Fruit fly (Drosophila melanogaster) whole organism, embryonic: ENCODE data around the gene brn.

ENCODE experiments used
- Asciz ChIP-seq: fragments of 200-800 bp; sonication (Bioruptor generic); optimal IDR thresholded peaks from 2 replicates; lab custom pipeline; 2017; ENCODE audit warnings: missing biosample characterization, mild to moderate bottlenecking, missing genetic modification characterization, missing genetic modification reagents
- Atf3 ChIP-seq: fragments of 200-800 bp; sonication (Bioruptor generic); optimal IDR thresholded peaks from 3 replicates; lab custom pipeline; 2016; ENCODE audit warnings: missing biosample characterization, missing genetic modification characterization
- Blimp-1 ChIP-seq: fragments of 200-800 bp; sonication (Bioruptor generic); optimal IDR thresholded peaks from 3 replicates; lab custom pipeline; 2018; ENCODE audit warnings: missing biosample characterization, missing genetic modification characterization, mild to moderate bottlenecking, moderate library complexity, missing genetic modification reagents
- CG11696 ChIP-seq: fragments of 200-800 bp; sonication (Bioruptor generic); IDR thresholded peaks from 2 replicates; pipeline ENCODE4 v1.3.6; 2022; ENCODE audit warnings: missing biosample characterization, missing genetic modification characterization
- CG12744 ChIP-seq: fragments of 200-800 bp; sonication (Bioruptor generic); optimal IDR thresholded peaks from 2 replicates; lab custom pipeline; 2016; ENCODE audit warnings: missing biosample characterization, missing genetic modification characterization
- CG1602 ChIP-seq: fragments of 200-800 bp; sonication (Bioruptor generic); optimal IDR thresholded peaks from 3 replicates; lab custom pipeline; 2016; ENCODE audit warnings: missing biosample characterization, missing genetic modification characterization
- CG16779 ChIP-seq: fragments of 200-800 bp; sonication (Bioruptor generic); IDR thresholded peaks from 2 replicates; pipeline ENCODE4 v1.3.6; 2022; ENCODE audit warnings: missing biosample characterization, missing genetic modification characterization
- CG16815 ChIP-seq: fragments of 200-800 bp; sonication (Bioruptor generic); optimal IDR thresholded peaks from 3 replicates; lab custom pipeline; 2017; ENCODE audit warnings: missing biosample characterization, mild to moderate bottlenecking, missing genetic modification characterization
- CG16863 ChIP-seq: fragments of 200-800 bp; sonication (Bioruptor generic); optimal IDR thresholded peaks from 3 replicates; lab custom pipeline; 2016; ENCODE audit warnings: missing biosample characterization, missing genetic modification characterization
- CG32772 ChIP-seq: fragments of 200-800 bp; sonication (Bioruptor generic); IDR thresholded peaks from 2 replicates; pipeline ENCODE4 v1.3.6; 2022; ENCODE audit warnings: missing biosample characterization, missing genetic modification characterization
- CG4820 ChIP-seq: fragments of 200-800 bp; sonication (Bioruptor generic); optimal IDR thresholded peaks from 3 replicates; lab custom pipeline; 2016; ENCODE audit warnings: missing biosample characterization, missing genetic modification characterization
- CG5953 ChIP-seq: fragments of 200-800 bp; sonication (Bioruptor generic); IDR thresholded peaks from 2 replicates; pipeline ENCODE4 v1.3.6; 2022; ENCODE audit warnings: missing biosample characterization, missing genetic modification characterization
- CG6689 ChIP-seq: fragments of 200-800 bp; sonication (Bioruptor generic); IDR thresholded peaks from 2 replicates; pipeline ENCODE4 v1.3.6; 2022; ENCODE audit warnings: missing biosample characterization, missing genetic modification characterization
- CG6765 ChIP-seq: fragments of 200-800 bp; sonication (Bioruptor generic); optimal IDR thresholded peaks from 3 replicates; lab custom pipeline; 2017; ENCODE audit warnings: missing biosample characterization, mild to moderate bottlenecking, missing genetic modification characterization
- CG6854 ChIP-seq: fragments of 200-800 bp; sonication (Bioruptor generic); optimal IDR thresholded peaks from 3 replicates; lab custom pipeline; 2017; ENCODE audit warnings: missing biosample characterization, mild to moderate bottlenecking, missing genetic modification characterization
- CG8359 ChIP-seq: fragments of 200-800 bp; sonication (Bioruptor generic); optimal IDR thresholded peaks from 2 replicates; lab custom pipeline; 2017; ENCODE audit warnings: missing biosample characterization, mild to moderate bottlenecking, missing genetic modification characterization, borderline replicate concordance
- CG9215 ChIP-seq: fragments of 200-800 bp; sonication (Bioruptor generic); IDR thresholded peaks from 2 replicates; pipeline ENCODE4 v1.3.6; 2022; ENCODE audit warnings: missing biosample characterization, missing genetic modification characterization
- CG9932 ChIP-seq: fragments of 200-800 bp; sonication (Bioruptor generic); IDR thresholded peaks from 2 replicates; pipeline ENCODE4 v1.3.6; 2022; ENCODE audit warnings: missing biosample characterization, missing genetic modification characterization
- GATAe ChIP-seq: fragments of 200-800 bp; sonication (Bioruptor generic); conservative IDR thresholded peaks from 2 replicates; pipeline ENCODE4 v1.3.6; 2022; ENCODE audit warnings: missing biosample characterization, missing genetic modification characterization
- Gsc ChIP-seq: fragments of 200-800 bp; sonication (Bioruptor generic); IDR thresholded peaks from 2 replicates; pipeline ENCODE4 v1.3.6; 2022; ENCODE audit warnings: missing biosample characterization, missing genetic modification characterization
- HLH4C ChIP-seq: fragments of 200-800 bp; sonication (Bioruptor generic); IDR thresholded peaks from 3 replicates; pipeline ENCODE4 v1.3.6; 2022; ENCODE audit warnings: missing biosample characterization, missing genetic modification characterization; ENCODE audit not compliant: partially characterized antibody
- Hey ChIP-seq: fragments of 200-800 bp; sonication (Bioruptor generic); optimal IDR thresholded peaks from 3 replicates; lab custom pipeline; 2018; ENCODE audit warnings: missing biosample characterization, mild to moderate bottlenecking, missing genetic modification characterization
- HmgZ ChIP-seq: fragments of 200-800 bp; sonication (Bioruptor generic); optimal IDR thresholded peaks from 2 replicates; lab custom pipeline; 2018; ENCODE audit warnings: missing biosample characterization, mild to moderate bottlenecking, missing genetic modification characterization
- Hmx ChIP-seq: fragments of 200-800 bp; sonication (Bioruptor generic); optimal IDR thresholded peaks from 2 replicates; lab custom pipeline; 2016; ENCODE audit warnings: missing biosample characterization, missing genetic modification characterization
- MESR4 ChIP-seq: fragments of 200-800 bp; sonication (Bioruptor generic); optimal IDR thresholded peaks from 2 replicates; lab custom pipeline; 2018; ENCODE audit warnings: missing biosample characterization, mild to moderate bottlenecking, missing genetic modification characterization, moderate library complexity
- Nf-YA ChIP-seq: fragments of 200-800 bp; sonication (Bioruptor generic); IDR thresholded peaks from 2 replicates; pipeline ENCODE4 v1.3.6; 2022; ENCODE audit warnings: missing biosample characterization, missing genetic modification characterization
- PHDP ChIP-seq: fragments of 200-800 bp; sonication (Bioruptor generic); optimal IDR thresholded peaks from 3 replicates; lab custom pipeline; 2018; ENCODE audit warnings: missing biosample characterization, mild to moderate bottlenecking, missing genetic modification characterization, moderate library complexity
- Pdp1 ChIP-seq, 2 experiments: fragments of 200-800 bp; sonication (Bioruptor generic); optimal IDR thresholded peaks; 3 replicates each; lab custom pipeline; 2016; ENCODE audit warnings: missing biosample characterization in 2 of 2, missing genetic modification characterization in 2 of 2, mild to moderate bottlenecking in 1 of 2, moderate library complexity in 1 of 2
- Ptx1 ChIP-seq: fragments of 200-800 bp; sonication (Bioruptor generic); IDR thresholded peaks from 2 replicates; pipeline ENCODE4 v1.3.6; 2022; ENCODE audit warnings: missing biosample characterization, missing genetic modification characterization
- Sin3A ChIP-seq: fragments of >200 bp; optimal IDR thresholded peaks from 2 replicates; lab custom pipeline; 2018
- Spps ChIP-seq: fragments of 200-800 bp; sonication (Bioruptor generic); optimal IDR thresholded peaks from 2 replicates; lab custom pipeline; 2018; ENCODE audit warnings: missing biosample characterization, mild to moderate bottlenecking, missing genetic modification characterization
- TFAM ChIP-seq: fragments of 200-800 bp; sonication (Bioruptor generic); optimal IDR thresholded peaks from 2 replicates; lab custom pipeline; 2017; ENCODE audit warnings: missing biosample characterization, missing genetic modification characterization, inconsistent platforms
- Xbp1 ChIP-seq: fragments of 200-800 bp; sonication (Bioruptor generic); optimal IDR thresholded peaks from 3 replicates; lab custom pipeline; 2016; ENCODE audit warnings: missing biosample characterization, mild to moderate bottlenecking, missing genetic modification characterization
- bab2 ChIP-seq: fragments of 200-800 bp; sonication (Bioruptor generic); optimal IDR thresholded peaks from 2 replicates; lab custom pipeline; 2016; ENCODE audit warnings: missing biosample characterization, missing genetic modification characterization
- cas ChIP-seq: fragments of 200-800 bp; sonication (Bioruptor generic); IDR thresholded peaks from 2 replicates; pipeline ENCODE4 v1.3.6; 2022; ENCODE audit warnings: missing biosample characterization, missing genetic modification characterization
- cg ChIP-seq: fragments of 200-800 bp; sonication (Bioruptor generic); optimal IDR thresholded peaks from 3 replicates; lab custom pipeline; 2019; ENCODE audit warnings: missing biosample characterization, mild to moderate bottlenecking, missing genetic modification characterization, moderate library complexity
- ftz-f1 ChIP-seq: fragments of 200-800 bp; sonication (Bioruptor generic); optimal IDR thresholded peaks from 2 replicates; lab custom pipeline; 2016; ENCODE audit warnings: missing biosample characterization, missing genetic modification characterization
- gsb-n ChIP-seq: fragments of 200-800 bp; sonication (Bioruptor generic); optimal IDR thresholded peaks from 3 replicates; lab custom pipeline; 2018; ENCODE audit warnings: missing biosample characterization, mild to moderate bottlenecking, missing genetic modification characterization
- hb ChIP-seq: fragments of 200-800 bp; sonication (Bioruptor generic); IDR thresholded peaks from 3 replicates; pipeline ENCODE4 v1.3.6; 2022; ENCODE audit warnings: missing biosample characterization, missing genetic modification characterization; ENCODE audit not compliant: partially characterized antibody
- ind ChIP-seq: fragments of 200-800 bp; sonication (Bioruptor generic); optimal IDR thresholded peaks from 3 replicates; lab custom pipeline; 2016; ENCODE audit warnings: missing biosample characterization, missing genetic modification characterization
- kah ChIP-seq: fragments of 200-800 bp; sonication (Bioruptor generic); optimal IDR thresholded peaks from 2 replicates; lab custom pipeline; 2018; ENCODE audit warnings: missing biosample characterization, mild to moderate bottlenecking, missing genetic modification characterization
- lola ChIP-seq, 3 experiments: fragments of >200 bp in 2 of 3; fragments of 200-800 bp in 1 of 3; sonication (Bioruptor generic) in 1 of 3; optimal IDR thresholded peaks; 2 replicates each; lab custom pipeline; 2017 to 2019; ENCODE audit warnings: missing biosample characterization in 3 of 3, missing genetic modification characterization in 3 of 3, mild to moderate bottlenecking in 1 of 3, moderate library complexity in 1 of 3
- phol ChIP-seq: fragments of 200-800 bp; sonication (Bioruptor generic); optimal IDR thresholded peaks from 3 replicates; lab custom pipeline; 2018; ENCODE audit warnings: missing biosample characterization, mild to moderate bottlenecking, missing genetic modification characterization, moderate library complexity
- pnt ChIP-seq: fragments of 200-800 bp; sonication (Bioruptor generic); optimal IDR thresholded peaks from 3 replicates; lab custom pipeline; 2016; ENCODE audit warnings: missing biosample characterization, missing genetic modification characterization
- psq ChIP-seq: fragments of 200-800 bp; sonication (Bioruptor generic); optimal IDR thresholded peaks from 2 replicates; lab custom pipeline; 2017; ENCODE audit warnings: missing biosample characterization, missing genetic modification characterization
- sim ChIP-seq: fragments of 200-800 bp; sonication (Bioruptor generic); IDR thresholded peaks from 2 replicates; pipeline ENCODE4 v1.3.6; 2022; ENCODE audit warnings: missing biosample characterization, missing genetic modification characterization
- stwl ChIP-seq: fragments of 200-800 bp; sonication (Bioruptor generic); optimal IDR thresholded peaks from 3 replicates; lab custom pipeline; 2018; ENCODE audit warnings: missing biosample characterization, mild to moderate bottlenecking, missing genetic modification characterization, moderate library complexity
- tap ChIP-seq: fragments of 200-800 bp; optimal IDR thresholded peaks from 3 replicates; lab custom pipeline; 2019; ENCODE audit warnings: missing biosample characterization, mild to moderate bottlenecking, missing genetic modification characterization, moderate library complexity
- tll ChIP-seq, 2 experiments: fragments of 200-800 bp in 1 of 2; fragments of >200 bp in 1 of 2; sonication (Bioruptor generic) in 1 of 2; optimal IDR thresholded peaks; 2 replicates each; lab custom pipeline; 2017 to 2019; ENCODE audit warnings: missing biosample characterization in 2 of 2, missing genetic modification characterization in 2 of 2, mild to moderate bottlenecking in 1 of 2, moderate library complexity in 1 of 2
- tna ChIP-seq: fragments of 200-800 bp; sonication (Bioruptor generic); IDR thresholded peaks from 2 replicates; pipeline ENCODE4 v1.3.6; 2022; ENCODE audit warnings: missing biosample characterization, missing genetic modification characterization; ENCODE audit not compliant: partially characterized antibody
- vfl ChIP-seq: fragments of 200-800 bp; sonication (Bioruptor generic); optimal IDR thresholded peaks from 2 replicates; lab custom pipeline; 2016; ENCODE audit warnings: missing biosample characterization, missing genetic modification characterization

The brn gene

DNA sequence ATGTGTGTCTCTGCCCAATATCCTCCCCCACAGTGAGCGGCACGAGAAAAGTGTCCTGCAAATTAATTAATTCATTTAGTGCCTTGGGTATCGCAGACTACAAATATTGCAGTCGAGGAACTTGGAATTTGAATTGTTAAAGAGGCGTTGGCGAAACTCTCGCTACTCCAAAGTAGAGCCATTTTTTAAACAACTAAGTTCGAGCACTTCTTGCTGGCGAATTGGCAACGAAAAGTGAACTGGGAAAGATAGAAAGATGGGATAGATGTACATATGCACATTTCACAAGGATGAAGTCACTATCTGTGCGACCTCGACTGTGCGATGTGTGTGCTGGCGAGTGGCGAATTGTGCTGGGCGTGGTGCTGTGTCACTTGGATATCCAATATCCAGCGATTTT lies 2.6 kb downstream of the brn start (continued):
- TF ChIP-seq lola (GFP tag; optimal IDR thresholded peaks at IDR 0.05; lab: Kevin White, UChicago), result peak in 1 of 3 experiments; percentile 45
- no peak for TF ChIP-seq stwl (tag; lab: Kevin White, UChicago)
- no peak for TF ChIP-seq Nf-YA
- TF ChIP-seq GATAe (GFP tag; lab: Robert Waterston, UW), result no peak
- TF ChIP-seq Xbp1 (GFP tag; lab: Kevin White, UChicago), result no peak
- TF ChIP-seq Gsc (GFP tag; lab: Robert Waterston, UW), result no peak
- no peak for TF ChIP-seq CG16779 (GFP tag; lab: Robert Waterston, UW)
- TF ChIP-seq gsb-n (tag; lab: Kevin White, UChicago), result peak; percentile 28
- TF ChIP-seq cg (GFP tag; lab: Kevin White, UChicago), result no peak
- no peak for TF ChIP-seq sim
- no peak for TF ChIP-seq CG9932 (GFP tag; lab: Robert Waterston, UW)
- TF ChIP-seq PHDP, result peak; percentile 21
- no peak for TF ChIP-seq psq (GFP tag; lab: Kevin White, UChicago)
- TF ChIP-seq CG4820, result no peak
- no peak for TF ChIP-seq HLH4C (GFP tag; lab: Robert Waterston, UW)
- TF ChIP-seq CG11696 (GFP tag; lab: Robert Waterston, UW), result peak; percentile 77
- TF ChIP-seq tll (GFP tag; optimal IDR thresholded peaks at IDR 0.05; lab: Kevin White, UChicago), result no peak
- no peak for TF ChIP-seq CG1602 (GFP tag; lab: Kevin White, UChicago)
- no peak for TF ChIP-seq ftz-f1 (GFP tag; lab: Kevin White, UChicago)
- peak; percentile 52 for TF ChIP-seq CG6689 (GFP tag; lab: Robert Waterston, UW)
- no peak for TF ChIP-seq CG6765
- no peak for TF ChIP-seq Atf3 (GFP tag; lab: Kevin White, UChicago)
- TF ChIP-seq HmgZ (tag; lab: Kevin White, UChicago), result no peak
- peak in 1 of 2 experiments; percentile 8 for TF ChIP-seq Pdp1 (GFP tag; optimal IDR thresholded peaks at IDR 0.05; lab: Kevin White, UChicago)
- no peak for TF ChIP-seq Hey
- no peak for TF ChIP-seq Spps (tag; lab: Kevin White, UChicago)
- TF ChIP-seq Blimp-1 (GFP tag; lab: Kevin White, UChicago), result peak; percentile 28
- TF ChIP-seq tna (GFP tag; lab: Robert Waterston, UW), result no peak
- no peak for TF ChIP-seq Hmx (GFP tag; lab: Kevin White, UChicago)
- peak; percentile 20; the same call in 1 of the 2 replicates for TF ChIP-seq CG9215 (GFP tag; lab: Robert Waterston, UW)
- no peak for TF ChIP-seq CG6854
- no peak for TF ChIP-seq bab2 (GFP tag; lab: Kevin White, UChicago)
- TF ChIP-seq Sin3A (lab: Kevin White, UChicago), result no peak
- TF ChIP-seq MESR4 (GFP tag; lab: Kevin White, UChicago), result no peak
- TF ChIP-seq ind (GFP tag; lab: Kevin White, UChicago), result peak; percentile 27
- TF ChIP-seq TFAM, result no peak
- TF ChIP-seq kah (GFP tag; lab: Kevin White, UChicago), result no peak
- peak; percentile 56 for TF ChIP-seq phol (tag; lab: Kevin White, UChicago)
- TF ChIP-seq CG5953 (GFP tag; lab: Robert Waterston, UW), result no peak
- TF ChIP-seq Asciz, result peak; percentile 21
- TF ChIP-seq CG8359 (GFP tag; lab: Kevin White, UChicago), result no peak
- no peak for TF ChIP-seq tap (tag; lab: Kevin White, UChicago)
- TF ChIP-seq cas (GFP tag; lab: Robert Waterston, UW), result no peak
- TF ChIP-seq hb (GFP tag; lab: Robert Waterston, UW), result no peak
- no peak for TF ChIP-seq CG12744 (GFP tag; lab: Kevin White, UChicago)
- no peak for TF ChIP-seq vfl (GFP tag; lab: Kevin White, UChicago)
- no peak for TF ChIP-seq CG32772 (GFP tag; lab: Robert Waterston, UW)
- TF ChIP-seq pnt (GFP tag; lab: Kevin White, UChicago), result peak; percentile 4
- peak; percentile 35; the same call in 1 of the 2 replicates for TF ChIP-seq Ptx1 (GFP tag; lab: Robert Waterston, UW)
- no peak for TF ChIP-seq CG16863 (GFP tag; lab: Kevin White, UChicago)
- peak; percentile 29 for TF ChIP-seq CG16815 (GFP tag; lab: Kevin White, UChicago)
